Fruit fly (Drosophila melanogaster) whole organism, embryonic: ENCODE results near the gene CG11164.

Experiments
- Abd-B ChIP-seq: fragments of 200-800 bp; sonication (Bioruptor generic); optimal IDR thresholded peaks from 2 replicates; lab custom pipeline; 2018; ENCODE audit warnings: missing biosample characterization, mild to moderate bottlenecking, missing genetic modification characterization, moderate library complexity
- Atf6 ChIP-seq: fragments of 200-800 bp; sonication (Bioruptor generic); IDR thresholded peaks from 2 replicates; pipeline ENCODE4 v1.3.6; 2022; ENCODE audit warnings: missing biosample characterization, missing genetic modification characterization
- CG1233 ChIP-seq: fragments of 200-800 bp; sonication (Bioruptor generic); optimal IDR thresholded peaks from 4 replicates; lab custom pipeline; 2018; ENCODE audit warnings: missing biosample characterization, mild to moderate bottlenecking, missing genetic modification characterization
- CG12659 ChIP-seq: fragments of 200-800 bp; sonication (Bioruptor generic); optimal IDR thresholded peaks from 3 replicates; lab custom pipeline; 2017; ENCODE audit warnings: mild to moderate bottlenecking, missing biosample characterization, missing genetic modification reagents, missing genetic modification characterization
- CG13287 ChIP-seq: fragments of 200-800 bp; sonication (Bioruptor generic); IDR thresholded peaks from 2 replicates; pipeline ENCODE4 v1.3.6; 2022; ENCODE audit warnings: missing biosample characterization, missing genetic modification characterization; ENCODE audit not compliant: partially characterized antibody
- CG14441 ChIP-seq: fragments of 200-800 bp; sonication (Bioruptor generic); IDR thresholded peaks from 2 replicates; pipeline ENCODE4 v1.3.6; 2022; ENCODE audit warnings: missing biosample characterization, missing genetic modification characterization
- CG15011 ChIP-seq: fragments of 200-800 bp; sonication (Bioruptor generic); optimal IDR thresholded peaks from 3 replicates; lab custom pipeline; 2018; ENCODE audit warnings: missing biosample characterization, mild to moderate bottlenecking, missing genetic modification characterization
- CG17912 ChIP-seq: fragments of 200-800 bp; sonication (Bioruptor generic); optimal IDR thresholded peaks from 2 replicates; lab custom pipeline; 2018; ENCODE audit warnings: missing biosample characterization, mild to moderate bottlenecking, missing genetic modification characterization
- CG2129 ChIP-seq: fragments of 200-800 bp; sonication (Bioruptor generic); IDR thresholded peaks from 2 replicates; pipeline ENCODE4 v1.3.6; 2022; ENCODE audit warnings: missing biosample characterization, missing genetic modification characterization; ENCODE audit not compliant: partially characterized antibody
- CG2712 ChIP-seq: fragments of 200-800 bp; optimal IDR thresholded peaks from 3 replicates; lab custom pipeline; 2019; ENCODE audit warnings: missing biosample characterization, mild to moderate bottlenecking, missing genetic modification characterization, moderate library complexity
- CG31365 ChIP-seq: fragments of 200-800 bp; sonication (Bioruptor generic); optimal IDR thresholded peaks from 2 replicates; lab custom pipeline; 2018; ENCODE audit warnings: missing biosample characterization, mild to moderate bottlenecking, missing genetic modification characterization
- CG34376 ChIP-seq: fragments of 200-800 bp; sonication (Bioruptor generic); optimal IDR thresholded peaks from 2 replicates; lab custom pipeline; 2018; ENCODE audit warnings: missing biosample characterization, mild to moderate bottlenecking, missing genetic modification characterization
- CG4360 ChIP-seq: fragments of 200-800 bp; sonication (Bioruptor generic); IDR thresholded peaks from 2 replicates; pipeline ENCODE4 v1.3.6; 2022; ENCODE audit warnings: missing biosample characterization, missing genetic modification characterization
- CG4424 ChIP-seq: fragments of 200-800 bp; sonication (Bioruptor generic); optimal IDR thresholded peaks from 3 replicates; lab custom pipeline; 2016; ENCODE audit warnings: missing biosample characterization, missing genetic modification characterization
- CG4854 ChIP-seq: fragments of 200-800 bp; sonication (Bioruptor generic); optimal IDR thresholded peaks from 2 replicates; lab custom pipeline; 2016; ENCODE audit warnings: missing biosample characterization, missing genetic modification characterization, inconsistent platforms
- CG5953 ChIP-seq: fragments of 200-800 bp; sonication (Bioruptor generic); IDR thresholded peaks from 2 replicates; pipeline ENCODE4 v1.3.6; 2022; ENCODE audit warnings: missing biosample characterization, missing genetic modification characterization
- CG6654 ChIP-seq: fragments of 200-800 bp; sonication (Bioruptor generic); optimal IDR thresholded peaks from 2 replicates; lab custom pipeline; 2017; ENCODE audit warnings: missing biosample characterization, mild to moderate bottlenecking, missing genetic modification characterization
- CG7963 ChIP-seq: fragments of 200-800 bp; sonication (Bioruptor generic); IDR thresholded peaks from 3 replicates; pipeline ENCODE4 v1.3.6; 2022; ENCODE audit warnings: missing biosample characterization, missing genetic modification characterization; ENCODE audit not compliant: partially characterized antibody
- CG8089 ChIP-seq: fragments of 200-800 bp; sonication (Bioruptor generic); optimal IDR thresholded peaks from 3 replicates; lab custom pipeline; 2016; ENCODE audit warnings: missing biosample characterization, missing genetic modification characterization
- CG9932 ChIP-seq: fragments of 200-800 bp; sonication (Bioruptor generic); IDR thresholded peaks from 2 replicates; pipeline ENCODE4 v1.3.6; 2022; ENCODE audit warnings: missing biosample characterization, missing genetic modification characterization
- Dp ChIP-seq: fragments of 200-800 bp; sonication (Bioruptor generic); optimal IDR thresholded peaks from 2 replicates; lab custom pipeline; 2018; ENCODE audit warnings: missing biosample characterization, mild to moderate bottlenecking, missing genetic modification characterization, moderate library complexity
- E2f2 ChIP-seq: fragments of 200-800 bp; sonication (Bioruptor generic); IDR thresholded peaks from 2 replicates; pipeline ENCODE4 v1.3.6; 2022; ENCODE audit warnings: missing biosample characterization, missing genetic modification characterization
- Ets65A ChIP-seq: fragments of 200-800 bp; sonication (Bioruptor generic); peaks from one replicate; lab custom pipeline; 2016; ENCODE audit warnings: missing biosample characterization, missing genetic modification characterization
- Ets97D ChIP-seq: fragments of 200-800 bp; sonication (Bioruptor generic); optimal IDR thresholded peaks from 3 replicates; lab custom pipeline; 2016; ENCODE audit warnings: missing biosample characterization, missing genetic modification characterization
- Fer1 ChIP-seq: fragments of 200-800 bp; sonication (Bioruptor generic); optimal IDR thresholded peaks from 2 replicates; lab custom pipeline; 2017; ENCODE audit warnings: missing biosample characterization, mild to moderate bottlenecking, missing genetic modification characterization
- H15 ChIP-seq: fragments of 200-800 bp; sonication (Bioruptor generic); IDR thresholded peaks from 3 replicates; pipeline ENCODE4 v1.3.6; 2022; ENCODE audit warnings: missing biosample characterization, missing genetic modification characterization
- Hr3 ChIP-seq: fragments of 200-800 bp; sonication (Bioruptor generic); optimal IDR thresholded peaks from 3 replicates; lab custom pipeline; 2016; ENCODE audit warnings: missing biosample characterization, missing genetic modification characterization
- Hr51 ChIP-seq, 2 experiments: fragments of 200-800 bp; sonication (Bioruptor generic); optimal IDR thresholded peaks; 2 replicates in 1 of 2; 3 replicates in 1 of 2; lab custom pipeline; 2016 to 2018; ENCODE audit warnings: missing biosample characterization in 2 of 2, missing genetic modification characterization in 2 of 2, mild to moderate bottlenecking in 1 of 2, moderate library complexity in 1 of 2
- Neu2 ChIP-seq: fragments of 200-800 bp; sonication (Bioruptor generic); optimal IDR thresholded peaks from 3 replicates; lab custom pipeline; 2016; ENCODE audit warnings: missing biosample characterization, missing genetic modification characterization, borderline replicate concordance
- Nf-YA ChIP-seq: fragments of 200-800 bp; sonication (Bioruptor generic); IDR thresholded peaks from 2 replicates; pipeline ENCODE4 v1.3.6; 2022; ENCODE audit warnings: missing biosample characterization, missing genetic modification characterization
- Scr ChIP-seq: fragments of 200-800 bp; sonication (Bioruptor generic); IDR thresholded peaks from 2 replicates; pipeline ENCODE4 v1.3.6; 2022; ENCODE audit warnings: missing biosample characterization, missing genetic modification characterization; ENCODE audit not compliant: partially characterized antibody
- Sin3A ChIP-seq: fragments of >200 bp; optimal IDR thresholded peaks from 2 replicates; lab custom pipeline; 2018
- Six4 ChIP-seq: fragments of 200-800 bp; sonication (Bioruptor generic); optimal IDR thresholded peaks from 2 replicates; lab custom pipeline; 2016; ENCODE audit warnings: missing biosample characterization, missing genetic modification characterization
- Ssrp ChIP-seq: fragments of 200-800 bp; sonication (Bioruptor generic); optimal IDR thresholded peaks from 2 replicates; lab custom pipeline; 2018; ENCODE audit warnings: missing biosample characterization, mild to moderate bottlenecking, missing genetic modification characterization, moderate library complexity
- Trl ChIP-seq, 3 experiments: fragments of >200 bp in 2 of 3; fragments of 200-800 bp in 1 of 3; sonication (Bioruptor generic) in 1 of 3; optimal IDR thresholded peaks; 2 replicates in 1 of 3; 3 replicates in 2 of 3; lab custom pipeline; 2016 to 2017; ENCODE audit warnings: missing biosample characterization in 1 of 3, missing genetic modification characterization in 1 of 3
- Vsx1 ChIP-seq: fragments of 200-800 bp; sonication (Bioruptor generic); optimal IDR thresholded peaks from 2 replicates; lab custom pipeline; 2017; ENCODE audit warnings: missing biosample characterization, mild to moderate bottlenecking, missing genetic modification characterization, missing genetic modification reagents
- chif ChIP-seq, 2 experiments: fragments of 200-800 bp; sonication (Bioruptor generic); optimal IDR thresholded peaks; 3 replicates each; lab custom pipeline; 2016; ENCODE audit warnings: missing biosample characterization in 2 of 2, missing genetic modification characterization in 2 of 2
- ci ChIP-seq: fragments of 200-800 bp; sonication (Bioruptor generic); IDR thresholded peaks from 3 replicates; pipeline ENCODE4 v1.3.6; 2022; ENCODE audit warnings: missing biosample characterization, missing genetic modification characterization
- crp ChIP-seq, 2 experiments: fragments of 200-800 bp; sonication (Bioruptor generic); optimal IDR thresholded peaks; 2 replicates in 1 of 2; 3 replicates in 1 of 2; lab custom pipeline; 2017; ENCODE audit warnings: missing biosample characterization in 2 of 2, missing genetic modification characterization in 2 of 2, mild to moderate bottlenecking in 1 of 2, moderate library complexity in 1 of 2
- h ChIP-seq: fragments of >200 bp; optimal IDR thresholded peaks from 2 replicates; lab custom pipeline; 2017
- her ChIP-seq: fragments of 200-800 bp; sonication (Bioruptor generic); optimal IDR thresholded peaks from 2 replicates; lab custom pipeline; 2016; ENCODE audit warnings: missing biosample characterization, missing genetic modification characterization
- phol ChIP-seq: fragments of 200-800 bp; sonication (Bioruptor generic); optimal IDR thresholded peaks from 3 replicates; lab custom pipeline; 2018; ENCODE audit warnings: missing biosample characterization, mild to moderate bottlenecking, missing genetic modification characterization, moderate library complexity
- psq ChIP-seq: fragments of 200-800 bp; sonication (Bioruptor generic); optimal IDR thresholded peaks from 2 replicates; lab custom pipeline; 2017; ENCODE audit warnings: missing biosample characterization, missing genetic modification characterization
- pzg ChIP-seq: fragments of 200-800 bp; sonication (Bioruptor generic); optimal IDR thresholded peaks from 3 replicates; lab custom pipeline; 2018; ENCODE audit warnings: missing biosample characterization, mild to moderate bottlenecking, missing genetic modification characterization, moderate library complexity
- row ChIP-seq: fragments of 200-800 bp; sonication (Bioruptor generic); IDR thresholded peaks from 3 replicates; pipeline ENCODE4 v1.3.6; 2022; ENCODE audit warnings: missing biosample characterization, missing genetic modification characterization
- slbo ChIP-seq: fragments of 200-800 bp; sonication (Bioruptor generic); IDR thresholded peaks from 2 replicates; pipeline ENCODE4 v1.3.6; 2022; ENCODE audit warnings: missing biosample characterization, missing genetic modification characterization
- sug ChIP-seq: fragments of 200-800 bp; optimal IDR thresholded peaks from 2 replicates; lab custom pipeline; 2019; ENCODE audit warnings: missing biosample characterization, mild to moderate bottlenecking, missing genetic modification characterization, moderate library complexity
- vnd ChIP-seq: fragments of 200-800 bp; sonication (Bioruptor generic); IDR thresholded peaks from 3 replicates; pipeline ENCODE4 v1.3.6; 2022; ENCODE audit warnings: missing biosample characterization, missing genetic modification characterization; ENCODE audit not compliant: partially characterized antibody
- vvl ChIP-seq: fragments of 200-800 bp; sonication (Bioruptor generic); IDR thresholded peaks from 2 replicates; pipeline ENCODE4 v1.3.6; 2022; ENCODE audit warnings: missing biosample characterization, missing genetic modification characterization
- zen2 ChIP-seq: fragments of 200-800 bp; sonication (Bioruptor generic); IDR thresholded peaks from 3 replicates; pipeline ENCODE4 v1.3.6; 2022; ENCODE audit warnings: missing biosample characterization, missing genetic modification characterization; ENCODE audit not compliant: partially characterized antibody

The CG11164 gene

dm6 chrX:13649801-13650200 is 18.0 kb upstream of the CG11164 start:
- TF ChIP-seq Trl (optimal IDR thresholded peaks at IDR 0.05; lab: Kevin White, UChicago) = no peak
- no peak for TF ChIP-seq Trl (GFP tag; optimal IDR thresholded peaks at IDR 0.05; lab: Kevin White, UChicago)
- peak; percentile 10; the same call in 1 of the 3 replicates for TF ChIP-seq row
- TF ChIP-seq Six4 (GFP tag; lab: Kevin White, UChicago) = no peak
- TF ChIP-seq CG4854 (GFP tag; lab: Kevin White, UChicago) = no peak
- no peak for TF ChIP-seq CG31365
- no peak for TF ChIP-seq her (GFP tag; lab: Kevin White, UChicago)
- TF ChIP-seq CG9932 (GFP tag; lab: Robert Waterston, UW) = no peak
- no peak for TF ChIP-seq CG13287
- no peak for TF ChIP-seq Vsx1 (GFP tag; lab: Kevin White, UChicago)
- no peak for TF ChIP-seq Sin3A (lab: Kevin White, UChicago)
- no peak for TF ChIP-seq Abd-B (GFP tag; lab: Kevin White, UChicago)
- no peak for TF ChIP-seq Ssrp (tag; lab: Kevin White, UChicago)
- TF ChIP-seq CG1233 (GFP tag; lab: Kevin White, UChicago) = no peak
- TF ChIP-seq chif (GFP tag; optimal IDR thresholded peaks at IDR 0.05; lab: Kevin White, UChicago) = no peak
- TF ChIP-seq vnd (GFP tag; lab: Robert Waterston, UW) = no peak
- no peak for TF ChIP-seq slbo
- TF ChIP-seq Scr = no peak
- TF ChIP-seq CG7963 (GFP tag; lab: Robert Waterston, UW) = no peak
- peak; percentile 52 for TF ChIP-seq Ets65A (GFP tag; lab: Kevin White, UChicago)
- TF ChIP-seq Nf-YA (GFP tag; lab: Robert Waterston, UW) = no peak
- no peak for TF ChIP-seq CG6654 (GFP tag; lab: Kevin White, UChicago)
- TF ChIP-seq ci (GFP tag; lab: Robert Waterston, UW) = no peak
- TF ChIP-seq vvl (GFP tag; lab: Robert Waterston, UW) = 0 out of 2 replicates have a peak, but pooled peaks have one; percentile 51
- no peak for TF ChIP-seq psq (GFP tag; lab: Kevin White, UChicago)
- TF ChIP-seq CG17912 = no peak
- TF ChIP-seq CG14441 (GFP tag; lab: Robert Waterston, UW) = no peak
- no peak for TF ChIP-seq H15 (GFP tag; lab: Robert Waterston, UW)
- TF ChIP-seq CG4424 (GFP tag; lab: Kevin White, UChicago) = no peak
- TF ChIP-seq Hr51 (GFP tag; optimal IDR thresholded peaks at IDR 0.05; lab: Kevin White, UChicago) = no peak
- peak; percentile 52 for TF ChIP-seq CG4360 (GFP tag; lab: Robert Waterston, UW)
- TF ChIP-seq Hr3 = no peak
- TF ChIP-seq Neu2 = no peak
- TF ChIP-seq CG15011 = no peak
- no peak for TF ChIP-seq zen2 (GFP tag; lab: Robert Waterston, UW)

- TF ChIP-seq sug (tag; lab: Kevin White, UChicago) (peak; percentile 53), CG1233 (GFP tag; lab: Kevin White, UChicago) (no peak)
These were observed 16.6 kb upstream of the CG11164 start for dm6 chrX:13651170-13651569.

dm6 chrX:13669366-13669765 is 1.6 kb downstream of the CG11164 start, which contains the start of gene CG15760:
Gene CG15760 (plus strand): TSS chrX:13669699.
- TF ChIP-seq CG5953 (GFP tag; lab: Robert Waterston, UW) (no peak), CG34376 (peak; percentile 29), CG8089 (no peak), E2f2 (0 out of 2 replicates have a peak, but pooled peaks have one; percentile 9), row (peak; percentile 50), phol (tag; lab: Kevin White, UChicago) (peak; percentile 14), crp (GFP tag; optimal IDR thresholded peaks at IDR 0.05; lab: Kevin White, UChicago) (peak in 1 of 2 experiments; percentile 72), Dp (GFP tag; lab: Kevin White, UChicago) (peak; percentile 5), CG31365 (no peak), pzg (GFP tag; lab: Kevin White, UChicago) (peak; percentile 17), Atf6 (GFP tag; lab: Robert Waterston, UW) (no peak), Fer1 (GFP tag; lab: Kevin White, UChicago) (peak; percentile 35), CG2712 (tag; lab: Kevin White, UChicago) (peak; percentile 10), h (lab: Kevin White, UChicago) (no peak), Ets97D (GFP tag; lab: Kevin White, UChicago) (peak; percentile 31), CG12659 (GFP tag; lab: Kevin White, UChicago) (peak; percentile 1), CG2129 (GFP tag; lab: Robert Waterston, UW) (no peak)
